Fruit fly (Drosophila melanogaster) Kc167 (cell line): ENCODE measurements around the gene glu.

ENCODE experiments used
- Myc ChIP-seq: fragments of >200 bp; optimal IDR thresholded peaks from 2 replicates; lab custom pipeline; 2017; ENCODE audit warnings: missing external identifiers
- Sin3A ChIP-seq: fragments of >200 bp; optimal IDR thresholded peaks from 2 replicates; lab custom pipeline; 2018; ENCODE audit warnings: missing external identifiers
- h ChIP-seq: fragments of >200 bp; optimal IDR thresholded peaks from 3 replicates; lab custom pipeline; 2018; ENCODE audit warnings: missing external identifiers
- insv ChIP-seq: fragments of >200 bp; optimal IDR thresholded peaks from 3 replicates; lab custom pipeline; 2018; ENCODE audit warnings: missing external identifiers
- psq ChIP-seq: fragments of >200 bp; optimal IDR thresholded peaks from 2 replicates; lab custom pipeline; 2017; ENCODE audit warnings: missing external identifiers
- ttk ChIP-seq: sonication (Bioruptor generic); optimal IDR thresholded peaks from 2 replicates; lab custom pipeline; 2017; ENCODE audit warnings: missing external identifiers

glu gene

dm6 chr2L:16731799-16732198 lies 6.4 kb downstream of the glu start, which contains the start of gene Prosbeta4:
Prosbeta4 (minus strand) TSS chr2L:16732133.
- no peak for TF ChIP-seq h
- TF ChIP-seq Myc (lab: Kevin White, UChicago) = no peak
- no peak for TF ChIP-seq psq (lab: Kevin White, UChicago)
- TF ChIP-seq Sin3A (lab: Kevin White, UChicago) = no peak
- TF ChIP-seq insv (lab: Kevin White, UChicago) = no peak
- TF ChIP-seq ttk = no peak

dm6 chr2L:16730939-16731338 lies 7.2 kb downstream of the glu start, which contains the start of gene CG17996:
CG17996 (minus strand) TSS chr2L:16731039.
- TF ChIP-seq h (no peak), psq (lab: Kevin White, UChicago) (no peak), ttk (no peak)

- TF ChIP-seq Myc (lab: Kevin White, UChicago) (no peak), h (no peak), insv (lab: Kevin White, UChicago) (no peak), psq (lab: Kevin White, UChicago) (no peak), ttk (no peak), Sin3A (lab: Kevin White, UChicago) (no peak)
These were observed 8.6 kb downstream of the glu start, which contains the start of gene Tsen2 for dm6 chr2L:16729556-16729955. Tsen2 (plus strand) TSS chr2L:16729777.

dm6 chr2L:16727578-16728023 lies 10.6 kb downstream of the glu start, which contains the start of gene VhaSFD:
VhaSFD (minus strand) TSS chr2L:16727826.
- TF ChIP-seq Sin3A (lab: Kevin White, UChicago) = no peak
- no peak for TF ChIP-seq h
- no peak for TF ChIP-seq ttk
- TF ChIP-seq insv (lab: Kevin White, UChicago) = no peak
- no peak for TF ChIP-seq Myc (lab: Kevin White, UChicago)
- peak; percentile 65 for TF ChIP-seq psq (lab: Kevin White, UChicago)

dm6 chr2L:16722596-16722995 lies 15.6 kb downstream of the glu start:
- no peak for TF ChIP-seq insv (lab: Kevin White, UChicago)
- no peak for TF ChIP-seq h
- no peak for TF ChIP-seq Myc (lab: Kevin White, UChicago)
- TF ChIP-seq ttk = no peak
- TF ChIP-seq psq (lab: Kevin White, UChicago) = no peak
- TF ChIP-seq Sin3A (lab: Kevin White, UChicago) = no peak

- no peak for TF ChIP-seq Myc (lab: Kevin White, UChicago)
- TF ChIP-seq Sin3A (lab: Kevin White, UChicago) = no peak
- no peak for TF ChIP-seq ttk
- no peak for TF ChIP-seq insv (lab: Kevin White, UChicago)
- no peak for TF ChIP-seq h
- TF ChIP-seq psq (lab: Kevin White, UChicago) = no peak
These were observed 17.2 kb downstream of the glu start for dm6 chr2L:16720707-16721700.

dm6 chr2L:16719643-16720515 lies 18.3 kb downstream of the glu start, which contains the start of gene Cyt-c-p:
Cyt-c-p (plus strand) TSS chr2L:16719932.
- TF ChIP-seq ttk (no peak), Sin3A (lab: Kevin White, UChicago) (no peak), h (no peak), psq (lab: Kevin White, UChicago) (no peak), Myc (lab: Kevin White, UChicago) (no peak), insv (lab: Kevin White, UChicago) (no peak)

- TF ChIP-seq h (no peak), insv (lab: Kevin White, UChicago) (no peak)
These were observed 19.6 kb downstream of the glu start for dm6 chr2L:16718446-16719173.

- TF ChIP-seq psq (lab: Kevin White, UChicago) = no peak
- TF ChIP-seq Sin3A (lab: Kevin White, UChicago) = no peak
- no peak for TF ChIP-seq Myc (lab: Kevin White, UChicago)
- TF ChIP-seq insv (lab: Kevin White, UChicago) = no peak
- TF ChIP-seq h = no peak
- no peak for TF ChIP-seq ttk
These were observed 21.4 kb downstream of the glu start for dm6 chr2L:16716771-16717170.

- TF ChIP-seq h = no peak
- TF ChIP-seq psq (lab: Kevin White, UChicago) = no peak
- TF ChIP-seq Myc (lab: Kevin White, UChicago) = no peak
- TF ChIP-seq insv (lab: Kevin White, UChicago) = no peak
- no peak for TF ChIP-seq ttk
- no peak for TF ChIP-seq Sin3A (lab: Kevin White, UChicago)
These were observed 22.1 kb downstream of the glu start, which contains the start of the genes Cyt-c-d and CG31808 for dm6 chr2L:16715841-16716701. Cyt-c-d (plus strand) TSS chr2L:16715891. CG31808 (minus strand) TSS chr2L:16716195.
